Worm (Caenorhabditis elegans): ENCODE results near the gene otub-3.

DNA sequence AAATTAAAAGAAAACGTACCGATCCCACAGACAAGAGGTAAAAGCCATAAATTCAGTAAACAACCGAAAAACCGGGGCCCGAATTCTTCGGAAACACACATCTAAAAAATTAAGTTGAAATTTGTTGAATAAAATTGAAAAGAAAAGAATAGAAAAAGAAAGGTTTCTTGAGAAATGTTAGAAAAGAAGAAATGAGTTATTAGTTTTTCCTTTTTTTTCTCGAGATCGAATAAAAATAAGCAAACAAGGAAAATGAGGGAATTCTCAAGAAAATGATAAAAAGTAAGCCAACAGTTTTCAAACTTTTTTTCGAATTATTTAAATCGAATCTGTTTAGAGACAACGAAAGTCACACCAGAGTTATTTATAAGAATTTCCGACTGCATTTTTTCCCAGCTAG is 22.5 kb upstream of the otub-3 start, which contains the start of gene H23L24.4:
- TF ChIP-seq fkh-10 (GFP tag; optimal IDR thresholded peaks at IDR 0.05) (no peak), ets-4 (tag; optimal IDR thresholded peaks at IDR 0.05) (no peak), elt-4 (tag; optimal IDR thresholded peaks at IDR 0.05) (no peak), unc-42 (tag; optimal IDR thresholded peaks at IDR 0.05) (no peak)
